Fruit fly (Drosophila melanogaster) ovary, adult (tissue): Measurements from ENCODE around the gene CG11617.

Source experiments
- CG17801 ChIP-seq: fragments of 200-800 bp; optimal IDR thresholded peaks from 2 replicates; lab custom pipeline; 2019; ENCODE audit warnings: missing biosample characterization, mild to moderate bottlenecking, missing genetic modification characterization, moderate library complexity; ENCODE audit not compliant: partially characterized antibody

Gene CG11617

DNA sequence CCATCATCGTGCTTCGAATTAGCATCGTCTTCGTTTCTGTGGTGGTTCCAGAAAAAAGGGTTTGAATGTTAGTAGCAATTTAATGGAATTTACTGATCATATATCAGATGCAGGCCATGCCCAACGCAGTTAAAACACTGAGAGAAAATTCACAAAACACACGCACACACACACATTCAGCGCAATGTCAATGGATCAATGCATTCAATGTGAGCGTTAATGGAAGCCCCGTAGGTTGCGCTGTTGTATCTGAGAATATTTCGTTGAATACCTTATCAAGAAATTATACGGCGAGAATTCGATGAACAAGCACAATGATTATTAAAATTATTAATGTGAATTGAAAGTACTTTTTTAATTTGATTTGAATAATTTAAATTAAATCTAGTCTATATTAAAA, 21.1 kb upstream of the CG11617 start:
- TF ChIP-seq CG17801 (GFP tag; lab: Kevin White, UChicago): no peak

DNA sequence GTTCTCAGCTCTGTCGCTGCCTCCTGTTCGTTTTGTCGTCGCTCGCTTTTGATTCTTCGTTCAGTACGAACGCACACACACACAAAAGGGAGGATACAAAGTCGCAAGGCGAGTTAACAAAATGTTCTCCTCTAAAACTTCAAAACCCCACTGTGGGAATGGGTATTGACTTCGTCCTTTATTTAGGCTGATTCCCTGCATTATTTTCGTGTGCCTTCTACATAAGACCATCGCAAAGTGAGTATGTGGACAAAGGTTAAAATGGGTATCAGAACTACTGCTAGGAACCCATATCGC, 18.2 kb upstream of the CG11617 start:
- TF ChIP-seq CG17801 (GFP tag; lab: Kevin White, UChicago): no peak

DNA sequence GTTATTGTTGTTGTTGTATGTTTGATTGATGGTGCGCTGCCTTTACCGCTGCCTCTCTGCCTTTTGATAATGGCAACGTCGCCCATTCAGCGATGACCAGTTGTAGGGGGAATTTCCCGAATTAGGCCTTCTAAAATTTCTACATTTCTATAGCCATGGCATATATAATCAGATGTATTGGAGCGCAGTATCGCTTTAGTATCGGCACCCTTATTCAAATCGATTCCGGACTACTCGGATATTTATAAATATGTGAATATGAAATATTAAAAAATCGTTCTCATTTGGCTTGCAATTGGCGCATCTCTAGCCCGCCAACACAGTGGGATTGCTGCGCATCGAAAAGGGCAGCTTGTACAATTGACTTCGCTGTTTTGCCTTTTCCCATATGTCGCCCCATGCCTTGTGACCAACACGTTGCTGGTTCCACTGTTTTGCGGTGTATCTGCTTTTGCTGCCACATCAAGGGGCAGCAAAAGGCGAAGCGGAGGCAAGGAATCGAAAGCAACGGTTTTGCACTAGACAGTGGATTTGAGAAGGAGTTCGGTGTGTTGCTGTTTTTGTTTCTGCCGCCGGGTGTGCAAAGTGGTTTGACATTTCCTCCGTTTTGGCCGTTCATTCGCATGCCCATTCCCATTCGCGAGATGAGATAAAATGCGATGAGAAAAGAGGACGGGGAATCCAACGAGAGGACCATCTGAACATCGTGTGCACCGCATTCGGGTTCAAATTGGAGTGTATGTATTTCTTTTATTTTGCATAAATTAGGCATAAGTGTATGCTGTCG, 17.7 kb upstream of the CG11617 start:
- TF ChIP-seq CG17801 (GFP tag; lab: Kevin White, UChicago): no peak

- TF ChIP-seq CG17801 (GFP tag; lab: Kevin White, UChicago): no peak
Observed at dm6 chr2L:223867-224598, 16.9 kb upstream of the CG11617 start.

DNA sequence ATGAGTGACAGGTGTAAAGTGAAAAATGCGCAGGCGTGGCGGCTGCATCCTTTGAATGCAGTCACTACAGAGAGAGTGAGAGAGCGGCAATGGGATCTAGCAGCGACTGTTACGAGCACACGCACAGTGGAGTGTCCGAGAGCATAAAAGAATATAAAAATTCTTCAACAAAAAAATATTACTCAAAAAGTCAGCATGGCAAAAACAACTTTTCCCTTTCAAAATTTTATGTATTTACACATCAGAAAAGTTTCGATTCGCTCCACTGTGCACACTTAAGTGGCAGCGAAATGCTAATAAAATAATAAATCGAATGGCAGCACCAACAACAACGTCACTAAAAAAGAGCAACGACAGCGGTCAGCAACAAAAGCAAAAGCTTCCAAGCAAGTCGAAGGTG, 16.3 kb upstream of the CG11617 start:
- TF ChIP-seq CG17801 (GFP tag; lab: Kevin White, UChicago): peak; percentile 34

DNA sequence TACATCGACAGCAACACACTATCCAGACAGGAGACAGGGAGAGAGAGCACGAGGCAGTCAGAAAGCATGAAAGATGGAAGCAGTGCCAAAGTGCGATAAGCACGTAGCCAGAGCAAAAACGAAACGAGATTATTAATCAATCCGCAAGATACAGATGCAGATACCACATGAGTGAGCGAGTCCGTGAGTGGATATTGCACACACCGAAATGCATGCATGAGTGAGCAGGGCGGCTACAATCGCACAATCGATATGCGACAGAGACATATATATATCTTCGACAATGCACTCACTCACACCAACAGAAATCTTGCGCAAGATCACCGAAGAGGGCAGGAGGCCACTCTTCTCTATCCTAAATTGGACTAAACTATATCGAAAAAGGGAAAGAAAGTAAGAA, 15.8 kb upstream of the CG11617 start:
- TF ChIP-seq CG17801 (GFP tag; lab: Kevin White, UChicago): no peak

dm6 chr2L:221939-222489, 14.9 kb upstream of the CG11617 start:
- TF ChIP-seq CG17801 (GFP tag; lab: Kevin White, UChicago): peak; percentile 22

- no peak for TF ChIP-seq CG17801 (GFP tag; lab: Kevin White, UChicago)
Observed at dm6 chr2L:221152-221551, 14.1 kb upstream of the CG11617 start.

dm6 chr2L:220509-220908, 13.4 kb upstream of the CG11617 start:
- peak; percentile 11 for TF ChIP-seq CG17801 (GFP tag; lab: Kevin White, UChicago)

- no peak for TF ChIP-seq CG17801 (GFP tag; lab: Kevin White, UChicago)
Observed at dm6 chr2L:219441-220033, 12.4 kb upstream of the CG11617 start.

DNA sequence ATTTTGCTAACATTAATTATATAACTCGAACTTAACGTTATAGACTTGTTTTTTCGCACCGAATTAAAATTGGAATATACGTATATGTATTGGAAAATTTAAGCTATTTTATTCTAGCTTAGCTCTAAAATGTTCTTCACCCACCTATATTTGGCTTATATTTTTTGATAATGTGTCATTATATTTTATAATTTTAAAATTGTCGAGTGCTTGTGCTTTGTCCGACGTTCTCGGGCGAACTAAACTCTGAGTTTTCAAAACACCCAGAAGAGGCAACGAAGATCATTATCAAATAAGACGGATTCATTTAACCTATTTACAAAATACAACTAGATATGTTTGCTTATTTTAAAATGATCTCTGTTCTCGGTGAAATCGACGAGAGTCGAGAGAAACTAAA, 541 bp downstream of the CG11617 start:
- TF ChIP-seq CG17801 (GFP tag; lab: Kevin White, UChicago): no peak

dm6 chr2L:204557-204956, 2.5 kb downstream of the CG11617 start:
- TF ChIP-seq CG17801 (GFP tag; lab: Kevin White, UChicago): no peak

DNA sequence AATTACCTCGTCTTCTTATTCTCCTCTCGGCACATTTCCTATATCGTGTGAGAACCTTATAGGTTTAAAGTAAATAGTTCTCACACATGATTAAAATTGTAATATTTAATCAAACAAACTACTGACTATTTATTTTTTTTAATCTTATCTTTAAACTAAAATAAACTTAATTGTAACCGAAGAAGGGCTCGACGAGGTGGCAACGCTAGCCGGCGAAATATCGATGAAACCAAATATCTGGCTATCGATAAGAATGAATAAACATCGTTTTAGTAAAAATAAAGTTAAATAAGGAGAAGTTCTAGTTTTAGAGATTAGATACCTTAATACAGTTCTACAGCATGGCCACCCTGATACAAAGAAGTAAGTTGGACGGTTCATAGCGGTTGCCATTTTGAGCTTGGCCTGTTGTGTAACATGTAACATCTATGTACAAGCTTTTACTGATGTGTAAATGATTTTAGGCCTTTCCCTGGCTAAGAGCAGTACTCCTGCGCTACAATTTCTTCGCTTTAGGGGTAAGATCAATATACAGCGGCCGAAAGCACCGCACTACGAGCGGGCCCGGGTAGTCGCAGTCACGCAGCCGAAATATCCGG, 3.5 kb downstream of the CG11617 start, which contains the start of gene mRpL10:
mRpL10 (plus strand) TSS at position 251 of the 599 bp plus-strand sequence.
- TF ChIP-seq CG17801 (GFP tag; lab: Kevin White, UChicago): peak; percentile 45

- no peak for TF ChIP-seq CG17801 (GFP tag; lab: Kevin White, UChicago)
Observed at dm6 chr2L:195668-196067, 11.4 kb downstream of the CG11617 start.
